Fruit fly (Drosophila melanogaster): Measurements from ENCODE around the gene CG31189.

dm6 chr3R:21063433-21063832 is 17.8 kb upstream of the CG31189 start:
- TF ChIP-seq rn (GFP tag; IDR thresholded peaks at IDR 0.05): no peak
- TF ChIP-seq Snoo (tag; optimal IDR thresholded peaks at IDR 0.05): no peak
- no peak for TF ChIP-seq CG9948 (tag; optimal IDR thresholded peaks at IDR 0.05)
- no peak for TF ChIP-seq CG17806 (tag; optimal IDR thresholded peaks at IDR 0.05)
- TF ChIP-seq CG32121 (GFP tag; IDR thresholded peaks at IDR 0.05): no peak
- no peak for TF ChIP-seq CG12605 (GFP tag; IDR thresholded peaks at IDR 0.05)
- no peak for TF ChIP-seq fd96Ca (GFP tag; IDR thresholded peaks at IDR 0.05)
- TF ChIP-seq CG10348 (GFP tag; IDR thresholded peaks at IDR 0.05): no peak
- no peak for TF ChIP-seq EcR (GFP tag; optimal IDR thresholded peaks at IDR 0.05)
- no peak for TF ChIP-seq Pif1B (GFP tag; optimal IDR thresholded peaks at IDR 0.05)

All from whole organism, pupa.